Worm (Caenorhabditis elegans) whole organism, L4/young adult: ENCODE results near the gene kcc-2.

Experiments used
- W03F9.2 ChIP-seq: fragments of 150-350 bp; optimal IDR thresholded peaks from 2 replicates; lab custom pipeline; 2014; ENCODE audit warnings: missing biosample characterization, missing genetic modification characterization
- dao-5 ChIP-seq: sonication (generic microtip); optimal IDR thresholded peaks from 2 replicates; lab custom pipeline; 2016; ENCODE audit warnings: missing genotype, missing genetic modification characterization, moderate library complexity, missing compliant biosample characterization
- him-1 ChIP-seq: sonication (generic microtip); optimal IDR thresholded peaks from 2 replicates; lab custom pipeline; 2016; ENCODE audit warnings: missing genotype, missing genetic modification reagents, missing genetic modification characterization, missing compliant biosample characterization

- TF ChIP-seq him-1 (tag; lab: Kevin White, UChicago) (peak; percentile 53), W03F9.2 (tag; lab: Kevin White, UChicago) (no peak), dao-5 (tag; lab: Kevin White, UChicago) (no peak)
Observed at ce11 chrIV:6060912-6061311, 20.1 kb downstream of the kcc-2 start.
